Worm (Caenorhabditis elegans) whole organism, mixed stage, embryonic: ENCODE data around the gene clec-149.

ENCODE experiments used
- bed-3 ChIP-seq: fragments of 200-800 bp; sonication (Bioruptor generic); optimal IDR thresholded peaks from 3 replicates; lab custom pipeline; 2018; ENCODE audit warnings: mild to moderate bottlenecking, missing genetic modification characterization, moderate library complexity, missing compliant biosample characterization
- elt-1 ChIP-seq: sonication (generic microtip); optimal IDR thresholded peaks from 2 replicates; lab custom pipeline; 2017; ENCODE audit warnings: missing genetic modification characterization, mild to moderate bottlenecking, missing compliant biosample characterization, antibody characterized with exemption, moderate library complexity, borderline replicate concordance; ENCODE audit not compliant: insufficient read depth
- elt-3 ChIP-seq: fragments of 150-350 bp; optimal IDR thresholded peaks from 2 replicates; lab custom pipeline; 2014; ENCODE audit warnings: missing biosample characterization, missing genetic modification characterization
- mls-2 ChIP-seq: sonication (generic microtip); optimal IDR thresholded peaks from 2 replicates; lab custom pipeline; 2016; ENCODE audit warnings: mild to moderate bottlenecking, missing genetic modification characterization, moderate library complexity, missing compliant biosample characterization
- nhr-76 ChIP-seq: sonication (generic microtip); optimal IDR thresholded peaks from 2 replicates; lab custom pipeline; 2017; ENCODE audit warnings: missing biosample characterization, missing genetic modification characterization
- pha-4 ChIP-seq: fragments of 150-350 bp; optimal IDR thresholded peaks from 2 replicates; lab custom pipeline; 2018; ENCODE audit warnings: missing biosample characterization, missing genetic modification reagents, missing genetic modification characterization
- unc-62 ChIP-seq: fragments of 150-350 bp; optimal IDR thresholded peaks from 2 replicates; lab custom pipeline; 2014; ENCODE audit warnings: missing biosample characterization, missing genetic modification reagents, missing genetic modification characterization

DNA sequence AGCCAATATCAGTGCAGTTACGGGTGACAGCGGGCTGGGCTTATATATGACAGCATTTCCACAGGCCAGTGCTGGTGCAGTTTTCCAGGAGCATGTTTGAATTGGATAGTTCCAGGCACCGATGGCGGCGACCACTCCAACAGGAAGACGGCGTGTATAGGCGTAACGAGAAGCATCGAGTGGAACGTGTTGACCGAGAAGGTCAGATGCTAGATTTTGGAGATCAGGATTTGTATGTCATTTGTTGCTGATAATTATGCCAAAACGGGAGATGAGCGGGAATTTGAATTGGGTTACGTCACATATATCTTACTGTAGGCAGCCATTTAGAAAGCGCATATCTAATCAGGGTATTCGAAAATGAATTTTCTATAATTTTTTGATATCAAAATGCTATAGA, 47.6 kb upstream of the clec-149 start:
- TF ChIP-seq nhr-76 (tag; lab: Kevin White, UChicago) = no peak
- TF ChIP-seq elt-1 (tag; lab: Kevin White, UChicago) = no peak
- TF ChIP-seq unc-62 = no peak
- no peak for TF ChIP-seq elt-3
- TF ChIP-seq pha-4 = no peak
- no peak for TF ChIP-seq mls-2 (tag; lab: Kevin White, UChicago)
- TF ChIP-seq bed-3 (GFP tag; lab: Kevin White, UChicago) = no peak
